Fruit fly (Drosophila melanogaster): ENCODE data around the gene CG10979.

The CG10979 gene

DNA sequence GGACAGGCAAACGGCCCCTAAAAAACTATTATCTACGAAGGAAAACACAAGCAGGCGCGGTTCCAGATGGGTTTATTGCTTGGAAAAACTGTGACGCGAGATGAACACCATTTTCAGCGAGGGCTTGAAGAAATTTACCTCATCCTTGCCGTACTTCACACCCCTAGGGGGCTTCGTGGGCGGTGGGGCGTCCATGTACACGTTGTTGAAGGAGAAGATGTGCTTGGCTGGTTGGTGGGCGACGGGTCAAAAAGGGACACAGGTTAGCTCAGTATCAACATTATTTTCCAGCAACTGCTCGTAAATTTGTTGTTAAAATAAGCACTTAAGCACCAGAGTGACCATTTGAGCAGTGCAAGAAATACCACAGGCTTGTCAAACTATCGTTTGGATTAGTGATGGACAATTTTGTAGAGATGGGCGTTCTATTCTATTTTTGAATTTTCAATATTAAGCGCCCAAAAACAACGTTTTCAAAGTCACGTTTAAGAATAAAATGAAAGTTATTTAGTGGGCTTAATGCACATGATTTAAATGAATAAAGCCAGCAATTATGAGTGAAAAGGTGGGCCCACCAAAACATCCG, 35.8 kb upstream of the CG10979 start, which contains the start of gene Sec8 (continued):
- no peak for TF ChIP-seq Dip3 (GFP tag; optimal IDR thresholded peaks at IDR 0.05)
- TF ChIP-seq CG2202 (tag; optimal IDR thresholded peaks at IDR 0.05) = no peak
- TF ChIP-seq ssp (GFP tag; IDR thresholded peaks at IDR 0.05) = no peak
- peak; percentile 53; the same call in 2 of the 3 replicates for TF ChIP-seq ci (GFP tag; IDR thresholded peaks at IDR 0.05)
- TF ChIP-seq onecut (GFP tag; IDR thresholded peaks at IDR 0.05) = no peak
- TF ChIP-seq amos (GFP tag; IDR thresholded peaks at IDR 0.05; ENCODE audit: partially characterized antibody) = peak; percentile 93
- TF ChIP-seq CG17612 (GFP tag; IDR thresholded peaks at IDR 0.05) = no peak
- TF ChIP-seq az2 (GFP tag; optimal IDR thresholded peaks at IDR 0.05) = peak; percentile 12
- no peak for TF ChIP-seq Hr39 (optimal IDR thresholded peaks at IDR 0.05)
- TF ChIP-seq CG12155 (GFP tag; optimal IDR thresholded peaks at IDR 0.05) = peak; percentile 51
- TF ChIP-seq Side (GFP tag; optimal IDR thresholded peaks at IDR 0.05) = peak; percentile 63
- no peak for TF ChIP-seq Kr (GFP tag; optimal IDR thresholded peaks at IDR 0.05)
- TF ChIP-seq CG7987 (GFP tag; optimal IDR thresholded peaks at IDR 0.05) = no peak
- no peak for TF ChIP-seq insv (GFP tag; optimal IDR thresholded peaks at IDR 0.05)
- TF ChIP-seq H15 (GFP tag; IDR thresholded peaks at IDR 0.05) = no peak
- no peak for TF ChIP-seq CG5180 (GFP tag; optimal IDR thresholded peaks at IDR 0.05)
- TF ChIP-seq sob (GFP tag; IDR thresholded peaks at IDR 0.05) = no peak; the same call in 1 of the 2 replicates
- TF ChIP-seq NK7.1 (GFP tag; optimal IDR thresholded peaks at IDR 0.05) = no peak
- no peak for TF ChIP-seq CG2199 (GFP tag; IDR thresholded peaks at IDR 0.05)
- TF ChIP-seq Ravus (GFP tag; IDR thresholded peaks at IDR 0.05) = no peak
- no peak for TF ChIP-seq scrt (GFP tag; optimal IDR thresholded peaks at IDR 0.05)
- no peak for TF ChIP-seq mirr (GFP tag; optimal IDR thresholded peaks at IDR 0.05)
- peak; percentile 21 for TF ChIP-seq CG13424 (tag; optimal IDR thresholded peaks at IDR 0.05)
- no peak for TF ChIP-seq TFAM (GFP tag; optimal IDR thresholded peaks at IDR 0.05)
- TF ChIP-seq gem (tag; optimal IDR thresholded peaks at IDR 0.05) = no peak
- TF ChIP-seq tgo (GFP tag; IDR thresholded peaks at IDR 0.05) = 0 out of 3 replicates have a peak, but pooled peaks have one; percentile 31
- TF ChIP-seq gce (GFP tag; IDR thresholded peaks at IDR 0.05) = no peak
- TF ChIP-seq Ets65A (GFP tag) = peak; percentile 94
- TF ChIP-seq Tbp (GFP tag; optimal IDR thresholded peaks at IDR 0.05) = no peak
- TF ChIP-seq Jarid2 (GFP tag; optimal IDR thresholded peaks at IDR 0.05) = no peak
- peak; percentile 62 for TF ChIP-seq nmo (GFP tag; optimal IDR thresholded peaks at IDR 0.05)
- no peak for TF ChIP-seq CG6689 (GFP tag; IDR thresholded peaks at IDR 0.05)
- no peak for TF ChIP-seq pros (GFP tag; optimal IDR thresholded peaks at IDR 0.05)
- TF ChIP-seq pan (optimal IDR thresholded peaks at IDR 0.05) = no peak
- peak in 1 of 2 experiments; percentile 20 for TF ChIP-seq pan (GFP tag; optimal IDR thresholded peaks at IDR 0.05 in 1 of 2, IDR thresholded peaks at IDR 0.05 in 1 of 2)
- peak; percentile 93 for TF ChIP-seq BEAF-32 (GFP tag; optimal IDR thresholded peaks at IDR 0.05)
- TF ChIP-seq Bteb2 (GFP tag; optimal IDR thresholded peaks at IDR 0.05) = peak; percentile 40
- no peak for TF ChIP-seq CG11723 (GFP tag; optimal IDR thresholded peaks at IDR 0.05)
- no peak for TF ChIP-seq GATAe (GFP tag; conservative IDR thresholded peaks at IDR 0.05)
- TF ChIP-seq Hr3 (GFP tag; optimal IDR thresholded peaks at IDR 0.05) = no peak
- TF ChIP-seq bowl (GFP tag; IDR thresholded peaks at IDR 0.05) = no peak
- TF ChIP-seq D19B (GFP tag; optimal IDR thresholded peaks at IDR 0.05) = no peak
- TF ChIP-seq en (GFP tag; optimal IDR thresholded peaks at IDR 0.05) = no peak
- peak; percentile 68 for TF ChIP-seq YL-1 (GFP tag; optimal IDR thresholded peaks at IDR 0.05)
- TF ChIP-seq CG7963 (GFP tag; IDR thresholded peaks at IDR 0.05; ENCODE audit: partially characterized antibody) = peak; percentile 55; the same call in 2 of the 3 replicates
- no peak for TF ChIP-seq CG30431 (GFP tag; optimal IDR thresholded peaks at IDR 0.05)
- TF ChIP-seq ems (GFP tag; optimal IDR thresholded peaks at IDR 0.05) = peak; percentile 33
- TF ChIP-seq CG1603 (tag; optimal IDR thresholded peaks at IDR 0.05) = peak; percentile 72
- no peak for TF ChIP-seq CG14050 (GFP tag; IDR thresholded peaks at IDR 0.05)
- TF ChIP-seq ara (GFP tag; IDR thresholded peaks at IDR 0.05) = no peak
- peak; percentile 74 for TF ChIP-seq tna (GFP tag; IDR thresholded peaks at IDR 0.05; ENCODE audit: partially characterized antibody)
- no peak for TF ChIP-seq CG15479 (GFP tag; optimal IDR thresholded peaks at IDR 0.05)
